Comparison of ENCODE assay signal across 1 worm cellular context in genomic region chrIII:6379129-6379528, ce11.
TF ChIP-seq lines count a peak whose summit lies in the region.

TSS of gene C16A3.6 (plus strand) at chrIII:6379212.

TF ChIP-seq in whole organism, L1 larva, 84 proteins besides CTCF, POLR2A, EP300 and RAD21 (continued from another document):
- TF ChIP-seq efl-1 (optimal IDR thresholded peaks at IDR 0.05; lab: Kevin White, UChicago) (peak in 1 of 2 experiments; percentile 44), efl-1 (GFP tag; optimal IDR thresholded peaks at IDR 0.05 in 1 of 2; lab: Kevin White, UChicago) (peak; percentile 37 to 71), aha-1 (tag; optimal IDR thresholded peaks at IDR 0.05; lab: Kevin White, UChicago) (no peak), unc-130 (tag; optimal IDR thresholded peaks at IDR 0.05; lab: Kevin White, UChicago) (no peak), nhr-47 (tag; optimal IDR thresholded peaks at IDR 0.05; lab: Kevin White, UChicago) (peak; percentile 37), elt-3 (tag; optimal IDR thresholded peaks at IDR 0.05; lab: Kevin White, UChicago) (peak in 1 of 6 experiments; percentile 32), nhr-20 (tag; optimal IDR thresholded peaks at IDR 0.05; lab: Kevin White, UChicago) (peak; percentile 24), aly-2 (tag; optimal IDR thresholded peaks at IDR 0.05; lab: Kevin White, UChicago) (peak; percentile 33), C16A3.4 (tag; optimal IDR thresholded peaks at IDR 0.05; lab: Kevin White, UChicago) (no peak)
